Fruit fly (Drosophila melanogaster): ENCODE measurements around the gene CG42762.

CG42762 gene

dm6 chr2L:8164219-8164618 is 20.4 kb upstream of the CG42762 start (continued):
- TF ChIP-seq ewg (GFP tag; optimal IDR thresholded peaks at IDR 0.05) (peak; percentile 77), CG30020 (tag; optimal IDR thresholded peaks at IDR 0.05) (peak; percentile 8), CG15479 (GFP tag; optimal IDR thresholded peaks at IDR 0.05) (no peak), CG4730 (GFP tag; IDR thresholded peaks at IDR 0.05) (no peak), CG8290 (GFP tag; optimal IDR thresholded peaks at IDR 0.05) (peak; percentile 70), CG8290 (tag; optimal IDR thresholded peaks at IDR 0.05) (peak; percentile 76 to 87), CG4328 (GFP tag; optimal IDR thresholded peaks at IDR 0.05) (peak; percentile 50), CG6689 (GFP tag; IDR thresholded peaks at IDR 0.05) (peak; percentile 62), nmo (GFP tag; optimal IDR thresholded peaks at IDR 0.05) (peak; percentile 35), C15 (GFP tag; IDR thresholded peaks at IDR 0.05) (0 out of 3 replicates have a peak, but pooled peaks have one; percentile 37), chif (GFP tag; optimal IDR thresholded peaks at IDR 0.05) (peak; percentile 71 to 79), Nf-YC (tag; optimal IDR thresholded peaks at IDR 0.05) (peak; percentile 23), pum (GFP tag; optimal IDR thresholded peaks at IDR 0.05) (peak; percentile 50), CG16815 (GFP tag; optimal IDR thresholded peaks at IDR 0.05) (peak; percentile 40), HLHmδ (GFP tag; optimal IDR thresholded peaks at IDR 0.05) (peak; percentile 55), CG13123 (GFP tag; optimal IDR thresholded peaks at IDR 0.05) (peak; percentile 87), hth (optimal IDR thresholded peaks at IDR 0.05) (no peak), ham (GFP tag; IDR thresholded peaks at IDR 0.05) (no peak)

dm6 chr2L:8163588-8164166 is 19.8 kb upstream of the CG42762 start:
- TF ChIP-seq sna (GFP tag; IDR thresholded peaks at IDR 0.05; ENCODE audit: partially characterized antibody) (no peak), CG42726 (GFP tag; IDR thresholded peaks at IDR 0.05; ENCODE audit: partially characterized antibody) (no peak), lab (GFP tag; optimal IDR thresholded peaks at IDR 0.05) (peak; percentile 3), danr (GFP tag; IDR thresholded peaks at IDR 0.05) (no peak), CG14014 (GFP tag; IDR thresholded peaks at IDR 0.05) (no peak), CTCF (GFP tag; optimal IDR thresholded peaks at IDR 0.05) (no peak), crol (GFP tag; IDR thresholded peaks at IDR 0.05) (peak; percentile 72), run (tag; optimal IDR thresholded peaks at IDR 0.05) (peak; percentile 37), zen2 (GFP tag; IDR thresholded peaks at IDR 0.05; ENCODE audit: partially characterized antibody) (no peak), CG3726 (GFP tag; IDR thresholded peaks at IDR 0.05) (no peak), sima (GFP tag; optimal IDR thresholded peaks at IDR 0.05) (no peak), CG14050 (GFP tag; IDR thresholded peaks at IDR 0.05) (no peak), Ptx1 (GFP tag; IDR thresholded peaks at IDR 0.05) (no peak), H2.0 (GFP tag; IDR thresholded peaks at IDR 0.05) (0 out of 2 replicates have a peak, but pooled peaks have one; percentile 1), org-1 (GFP tag; optimal IDR thresholded peaks at IDR 0.05) (no peak), Lpt (GFP tag; optimal IDR thresholded peaks at IDR 0.05) (no peak), CG43689 (GFP tag; IDR thresholded peaks at IDR 0.05) (no peak), CG2202 (tag; optimal IDR thresholded peaks at IDR 0.05) (no peak), sd (tag; optimal IDR thresholded peaks at IDR 0.05) (peak; percentile 18), pb (GFP tag; optimal IDR thresholded peaks at IDR 0.05) (no peak), Dek (tag; optimal IDR thresholded peaks at IDR 0.05) (no peak), CHES-1-like (GFP tag; optimal IDR thresholded peaks at IDR 0.05) (no peak), Vsx1 (GFP tag; optimal IDR thresholded peaks at IDR 0.05) (peak; percentile 33), CG12299 (tag; optimal IDR thresholded peaks at IDR 0.05) (no peak), CG6175 (GFP tag; IDR thresholded peaks at IDR 0.05) (no peak), CG7357 (GFP tag; IDR thresholded peaks at IDR 0.05) (no peak), Taf1 (GFP tag; IDR thresholded peaks at IDR 0.05) (no peak), salm (tag; optimal IDR thresholded peaks at IDR 0.05) (no peak), CG11398 (GFP tag; optimal IDR thresholded peaks at IDR 0.05) (no peak), Xrp1 (GFP tag; IDR thresholded peaks at IDR 0.05) (no peak), Eip74EF (GFP tag; optimal IDR thresholded peaks at IDR 0.05) (peak in 1 of 2 experiments; percentile 53), oc (tag; optimal IDR thresholded peaks at IDR 0.05) (peak; percentile 7), shn (GFP tag; optimal IDR thresholded peaks at IDR 0.05) (no peak), pnt (GFP tag; optimal IDR thresholded peaks at IDR 0.05) (no peak), C15 (GFP tag; IDR thresholded peaks at IDR 0.05) (no peak)
